Fruit fly (Drosophila melanogaster): Measurements from ENCODE around the gene Ugt302K1.
A peak's percentile ranks its signal among the peaks of the same experiment; 100 is the strongest.

Gene Ugt302K1

dm6 chr3R:11153799-11154273 lies at the start of gene Ugt302K1:
Gene Ugt302K1, minus strand, starts transcription at chr3R:11153849.
- TF ChIP-seq Pif1B (GFP tag; optimal IDR thresholded peaks at IDR 0.05), result peak; percentile 27
- TF ChIP-seq EcR (GFP tag; optimal IDR thresholded peaks at IDR 0.05), result no peak
- TF ChIP-seq CG14655 (GFP tag; optimal IDR thresholded peaks at IDR 0.05), result peak; percentile 72
- peak; percentile 9 for TF ChIP-seq CG34367 (tag; optimal IDR thresholded peaks at IDR 0.05)
- no peak for TF ChIP-seq rn (GFP tag; IDR thresholded peaks at IDR 0.05)
- TF ChIP-seq CG12605 (GFP tag; IDR thresholded peaks at IDR 0.05), result peak; percentile 56; the same call in 1 of the 2 replicates
- TF ChIP-seq CG32121 (GFP tag; IDR thresholded peaks at IDR 0.05), result no peak; the same call in 1 of the 2 replicates
- TF ChIP-seq gl (tag; optimal IDR thresholded peaks at IDR 0.05), result no peak
- TF ChIP-seq CG8159 (tag; optimal IDR thresholded peaks at IDR 0.05), result peak; percentile 64
- TF ChIP-seq CG15710 (tag; optimal IDR thresholded peaks at IDR 0.05), result peak; percentile 50
- no peak for TF ChIP-seq Snoo (tag; optimal IDR thresholded peaks at IDR 0.05)
- TF ChIP-seq Pif1A (GFP tag; optimal IDR thresholded peaks at IDR 0.05), result no peak
- TF ChIP-seq fd96Ca (GFP tag; IDR thresholded peaks at IDR 0.05), result no peak
- TF ChIP-seq CG17806 (tag; optimal IDR thresholded peaks at IDR 0.05), result peak; percentile 82
- TF ChIP-seq CG8301 (tag; optimal IDR thresholded peaks at IDR 0.05), result peak; percentile 58
- no peak for TF ChIP-seq CG13204 (GFP tag; optimal IDR thresholded peaks at IDR 0.05)
- peak; percentile 68 for TF ChIP-seq CG4496 (GFP tag; IDR thresholded peaks at IDR 0.05)
- TF ChIP-seq D1 (tag; optimal IDR thresholded peaks at IDR 0.05), result peak; percentile 2
- TF ChIP-seq CG10348 (GFP tag; IDR thresholded peaks at IDR 0.05), result no peak
- peak; percentile 75 for TF ChIP-seq CG9948 (tag; optimal IDR thresholded peaks at IDR 0.05)
- peak; percentile 55 for TF ChIP-seq Ets98B (GFP tag; IDR thresholded peaks at IDR 0.05)

dm6 chr3R:11200885-11201421 lies 47.3 kb upstream of the Ugt302K1 start:
- TF ChIP-seq CG9948 (tag; optimal IDR thresholded peaks at IDR 0.05) (peak; percentile 50), CG14655 (GFP tag; optimal IDR thresholded peaks at IDR 0.05) (peak; percentile 67), CG12605 (GFP tag; IDR thresholded peaks at IDR 0.05) (no peak), CG4496 (GFP tag; IDR thresholded peaks at IDR 0.05) (peak; percentile 65; the same call in 2 of the 3 replicates), fd96Ca (GFP tag; IDR thresholded peaks at IDR 0.05) (peak; percentile 71; the same call in 2 of the 3 replicates), gl (tag; optimal IDR thresholded peaks at IDR 0.05) (no peak), Pif1A (GFP tag; optimal IDR thresholded peaks at IDR 0.05) (peak; percentile 81), CG32121 (GFP tag; IDR thresholded peaks at IDR 0.05) (peak; percentile 67), CG17806 (tag; optimal IDR thresholded peaks at IDR 0.05) (peak; percentile 64), CG8301 (tag; optimal IDR thresholded peaks at IDR 0.05) (peak; percentile 57), D1 (tag; optimal IDR thresholded peaks at IDR 0.05) (no peak), Snoo (tag; optimal IDR thresholded peaks at IDR 0.05) (peak; percentile 62), Ets98B (GFP tag; IDR thresholded peaks at IDR 0.05) (peak; percentile 57; the same call in 1 of the 2 replicates), Pif1B (GFP tag; optimal IDR thresholded peaks at IDR 0.05) (peak; percentile 80), CG8159 (tag; optimal IDR thresholded peaks at IDR 0.05) (peak; percentile 67), CG34367 (tag; optimal IDR thresholded peaks at IDR 0.05) (peak; percentile 24), CG10348 (GFP tag; IDR thresholded peaks at IDR 0.05) (no peak), CG15710 (tag; optimal IDR thresholded peaks at IDR 0.05) (peak; percentile 49)

dm6 chr3R:11200042-11200884 lies 46.6 kb upstream of the Ugt302K1 start:
- no peak for TF ChIP-seq fd96Ca (GFP tag; IDR thresholded peaks at IDR 0.05)
- peak; percentile 94 for TF ChIP-seq EcR (GFP tag; optimal IDR thresholded peaks at IDR 0.05)

dm6 chr3R:11199227-11199835 lies 45.7 kb upstream of the Ugt302K1 start:
- TF ChIP-seq EcR (GFP tag; optimal IDR thresholded peaks at IDR 0.05) (no peak), CG8159 (tag; optimal IDR thresholded peaks at IDR 0.05) (no peak), CG4496 (GFP tag; IDR thresholded peaks at IDR 0.05) (no peak), Ets98B (GFP tag; IDR thresholded peaks at IDR 0.05) (no peak), Snoo (tag; optimal IDR thresholded peaks at IDR 0.05) (peak; percentile 29)

- TF ChIP-seq Pif1B (GFP tag; optimal IDR thresholded peaks at IDR 0.05) (no peak), CG15710 (tag; optimal IDR thresholded peaks at IDR 0.05) (no peak), CG34367 (tag; optimal IDR thresholded peaks at IDR 0.05) (no peak), Snoo (tag; optimal IDR thresholded peaks at IDR 0.05) (no peak), rn (GFP tag; IDR thresholded peaks at IDR 0.05) (no peak), CG4496 (GFP tag; IDR thresholded peaks at IDR 0.05) (0 out of 3 replicates have a peak, but pooled peaks have one; percentile 11), CG13204 (GFP tag; optimal IDR thresholded peaks at IDR 0.05) (no peak), CG17806 (tag; optimal IDR thresholded peaks at IDR 0.05) (no peak), CG10348 (GFP tag; IDR thresholded peaks at IDR 0.05) (no peak), EcR (GFP tag; optimal IDR thresholded peaks at IDR 0.05) (no peak), CG8301 (tag; optimal IDR thresholded peaks at IDR 0.05) (no peak), CG9948 (tag; optimal IDR thresholded peaks at IDR 0.05) (no peak), CG14655 (GFP tag; optimal IDR thresholded peaks at IDR 0.05) (no peak), D1 (tag; optimal IDR thresholded peaks at IDR 0.05) (no peak), CG8159 (tag; optimal IDR thresholded peaks at IDR 0.05) (no peak), CG32121 (GFP tag; IDR thresholded peaks at IDR 0.05) (0 out of 2 replicates have a peak, but pooled peaks have one; percentile 14), fd96Ca (GFP tag; IDR thresholded peaks at IDR 0.05) (peak; percentile 47; the same call in 1 of the 3 replicates), Ets98B (GFP tag; IDR thresholded peaks at IDR 0.05) (no peak), Pif1A (GFP tag; optimal IDR thresholded peaks at IDR 0.05) (no peak), CG12605 (GFP tag; IDR thresholded peaks at IDR 0.05) (0 out of 2 replicates have a peak, but pooled peaks have one; percentile 35), gl (tag; optimal IDR thresholded peaks at IDR 0.05) (no peak)
These were observed 44.4 kb upstream of the Ugt302K1 start for dm6 chr3R:11198062-11198472.

Measured in whole organism, pupa.